Worm (Caenorhabditis elegans) whole organism, young adult: ENCODE results near the gene mua-6.

Experiments
- B0019.2 ChIP-seq: fragments of 200-800 bp; sonication (Bioruptor generic); conservative IDR thresholded peaks from 2 replicates; pipeline ENCODE4 v1.3.6; 2022; ENCODE audit warnings: missing genetic modification reagents, missing genetic modification characterization, missing compliant biosample characterization
- B0261.1 ChIP-seq: sonication (generic microtip); optimal IDR thresholded peaks from 2 replicates; lab custom pipeline; 2016; ENCODE audit warnings: mild to moderate bottlenecking, missing genetic modification characterization, moderate library complexity, missing compliant biosample characterization
- C06A6.2 ChIP-seq: fragments of 200-800 bp; sonication (Bioruptor generic); conservative IDR thresholded peaks from 2 replicates; pipeline ENCODE4 v1.3.6; 2022; ENCODE audit warnings: missing genetic modification characterization, missing compliant biosample characterization
- D2030.7 ChIP-seq: fragments of 200-800 bp; sonication (Bioruptor generic); IDR thresholded peaks from 2 replicates; pipeline ENCODE4 v1.3.6; 2022; ENCODE audit warnings: missing genetic modification reagents, missing genetic modification characterization, missing compliant biosample characterization
- F22D6.2 ChIP-seq: sonication (generic microtip); optimal IDR thresholded peaks from 2 replicates; lab custom pipeline; 2016; ENCODE audit warnings: mild to moderate bottlenecking, missing genetic modification characterization, missing compliant biosample characterization
- F49E8.2 ChIP-seq: sonication (generic microtip); optimal IDR thresholded peaks from 3 replicates; lab custom pipeline; 2017; ENCODE audit warnings: missing genetic modification characterization, mild to moderate bottlenecking, missing compliant biosample characterization, antibody characterized with exemption, moderate library complexity; ENCODE audit not compliant: insufficient read depth
- K12H6.12 ChIP-seq: fragments of 200-800 bp; sonication (Bioruptor generic); optimal IDR thresholded peaks from 2 replicates; lab custom pipeline; 2018; ENCODE audit warnings: mild to moderate bottlenecking, missing genetic modification characterization, missing compliant biosample characterization
- Y79H2A.3 ChIP-seq: fragments of 200-800 bp; sonication (Bioruptor generic); conservative IDR thresholded peaks from 2 replicates; pipeline ENCODE4 v1.3.6; 2022; ENCODE audit warnings: missing genetic modification reagents, missing genetic modification characterization, missing compliant biosample characterization
- akir-1 ChIP-seq: fragments of 200-800 bp; sonication (Bioruptor generic); optimal IDR thresholded peaks from 2 replicates; lab custom pipeline; 2018; ENCODE audit warnings: mild to moderate bottlenecking, missing genetic modification characterization, moderate library complexity, missing compliant biosample characterization
- ama-1 ChIP-seq, 3 experiments: fragments of 150-350 bp in 1 of 3; sonication (generic microtip) in 2 of 3; optimal IDR thresholded peaks; 2 replicates each; lab custom pipeline; 2014 to 2018; ENCODE audit warnings: missing biosample characterization in 2 of 3, missing genetic modification characterization in 2 of 3, missing genetic modification reagents in 2 of 3
- aptf-2 ChIP-seq: fragments of 200-800 bp; sonication (Bioruptor generic); conservative IDR thresholded peaks from 2 replicates; pipeline ENCODE4 v1.3.6; 2022; ENCODE audit warnings: missing genetic modification reagents, missing genetic modification characterization, missing compliant biosample characterization
- aptf-3 ChIP-seq: fragments of 200-800 bp; sonication (Bioruptor generic); IDR thresholded peaks from 2 replicates; pipeline ENCODE4 v1.3.6; 2022; ENCODE audit warnings: missing genetic modification characterization, missing compliant biosample characterization
- athp-1 ChIP-seq: sonication (generic microtip); optimal IDR thresholded peaks from 2 replicates; lab custom pipeline; 2017; ENCODE audit warnings: mild to moderate bottlenecking, missing genetic modification characterization, missing compliant biosample characterization
- attf-3 ChIP-seq: fragments of 200-800 bp; sonication (Bioruptor generic); conservative IDR thresholded peaks from 2 replicates; pipeline ENCODE4 v1.3.6; 2022; ENCODE audit warnings: missing genetic modification reagents, missing genetic modification characterization, missing compliant biosample characterization
- attf-5 ChIP-seq: fragments of 200-800 bp; sonication (Bioruptor generic); optimal IDR thresholded peaks from 2 replicates; lab custom pipeline; 2018; ENCODE audit warnings: mild to moderate bottlenecking, missing genetic modification characterization, missing compliant biosample characterization
- attf-6 ChIP-seq: fragments of 200-800 bp; sonication (Bioruptor generic); IDR thresholded peaks from 2 replicates; pipeline ENCODE4 v1.3.6; 2022; ENCODE audit warnings: missing genetic modification reagents, missing genetic modification characterization, missing compliant biosample characterization
- cebp-1 ChIP-seq, 2 experiments: fragments of 200-800 bp in 1 of 2; sonication (Bioruptor generic) in 1 of 2; sonication (generic microtip) in 1 of 2; IDR thresholded peaks in 1 of 2; optimal IDR thresholded peaks in 1 of 2; 2 replicates each; pipeline versions ENCODE4 v1.3.6 to Lab custom; 2017 to 2022; ENCODE audit warnings: missing compliant biosample characterization in 2 of 2, missing genetic modification characterization in 2 of 2, mild to moderate bottlenecking in 1 of 2, missing genetic modification reagents in 1 of 2, moderate library complexity in 1 of 2
- die-1 ChIP-seq: sonication (generic microtip); optimal IDR thresholded peaks from 2 replicates; lab custom pipeline; 2016; ENCODE audit warnings: missing genotype, mild to moderate bottlenecking, missing genetic modification characterization, missing compliant biosample characterization
- dox-1 ChIP-seq: fragments of 200-800 bp; sonication (Bioruptor generic); IDR thresholded peaks from 2 replicates; pipeline ENCODE4 v1.3.6; 2022; ENCODE audit warnings: missing genetic modification reagents, missing genetic modification characterization, missing compliant biosample characterization
- efl-1 ChIP-seq: fragments of 150-350 bp; optimal IDR thresholded peaks from 2 replicates; lab custom pipeline; 2014; ENCODE audit warnings: missing biosample characterization, missing genetic modification reagents, missing genetic modification characterization
- hlh-12 ChIP-seq: sonication (generic microtip); optimal IDR thresholded peaks from 2 replicates; lab custom pipeline; 2016; ENCODE audit warnings: missing genetic modification characterization, missing compliant biosample characterization
- hmg-1.2 ChIP-seq: fragments of 200-800 bp; sonication (Bioruptor generic); IDR thresholded peaks from 2 replicates; pipeline ENCODE4 v1.3.6; 2022; ENCODE audit warnings: missing genetic modification reagents, missing genetic modification characterization, missing compliant biosample characterization
- hrde-1 ChIP-seq: sonication (generic microtip); optimal IDR thresholded peaks from 2 replicates; lab custom pipeline; 2016; ENCODE audit warnings: missing genetic modification characterization, mild to moderate bottlenecking, missing compliant biosample characterization, moderate library complexity, missing genotype, missing genetic modification reagents, borderline replicate concordance
- let-607 ChIP-seq, 2 experiments: fragments of 200-800 bp in 1 of 2; sonication (Bioruptor generic) in 1 of 2; sonication (generic microtip) in 1 of 2; optimal IDR thresholded peaks; 2 replicates each; lab custom pipeline; 2016 to 2018; ENCODE audit warnings: mild to moderate bottlenecking in 2 of 2, missing compliant biosample characterization in 2 of 2, missing genetic modification characterization in 2 of 2, moderate library complexity in 2 of 2, missing genotype in 1 of 2
- lin-40 ChIP-seq: sonication (generic microtip); optimal IDR thresholded peaks from 2 replicates; lab custom pipeline; 2016; ENCODE audit warnings: missing genetic modification characterization, mild to moderate bottlenecking, missing compliant biosample characterization, missing genotype, missing genetic modification reagents
- lsy-27 ChIP-seq: sonication (generic microtip); optimal IDR thresholded peaks from 2 replicates; lab custom pipeline; 2017; ENCODE audit warnings: missing genetic modification characterization, mild to moderate bottlenecking, missing compliant biosample characterization, antibody characterized with exemption, missing genotype, borderline replicate concordance; ENCODE audit not compliant: insufficient read depth
- madf-3 ChIP-seq: fragments of 200-800 bp; sonication (Bioruptor generic); IDR thresholded peaks from 2 replicates; pipeline ENCODE4 v1.3.6; 2022; ENCODE audit warnings: missing genetic modification reagents, missing genetic modification characterization, missing compliant biosample characterization
- mcd-1 ChIP-seq: fragments of 200-800 bp; sonication (Bioruptor generic); IDR thresholded peaks from 2 replicates; pipeline ENCODE4 v1.3.6; 2022; ENCODE audit warnings: missing genetic modification reagents, missing genetic modification characterization, missing compliant biosample characterization
- mes-4 ChIP-seq: sonication (generic microtip); optimal IDR thresholded peaks from 2 replicates; lab custom pipeline; 2016; ENCODE audit warnings: missing genotype, missing genetic modification characterization, missing compliant biosample characterization
- nhr-80 ChIP-seq: sonication (generic microtip); optimal IDR thresholded peaks from 2 replicates; lab custom pipeline; 2016; ENCODE audit warnings: missing genetic modification characterization, missing compliant biosample characterization
- pha-4 ChIP-seq: fragments of 150-350 bp; sonication (generic microtip); optimal IDR thresholded peaks from 2 replicates; lab custom pipeline; 2014; ENCODE audit warnings: missing biosample characterization, missing genetic modification reagents, missing genetic modification characterization
- rpc-1 ChIP-seq, 2 experiments: fragments of 150-350 bp in 1 of 2; sonication (generic microtip) in 1 of 2; optimal IDR thresholded peaks; 2 replicates each; lab custom pipeline; 2014 to 2018; ENCODE audit warnings: missing biosample characterization in 1 of 2, missing genetic modification characterization in 1 of 2, missing genetic modification reagents in 1 of 2, missing genotype in 1 of 2
- snpc-1.1 ChIP-seq: sonication (generic microtip); optimal IDR thresholded peaks from 2 replicates; lab custom pipeline; 2017; ENCODE audit warnings: missing genetic modification characterization, mild to moderate bottlenecking, missing compliant biosample characterization, antibody characterized with exemption, moderate library complexity, missing genotype, missing genetic modification reagents; ENCODE audit not compliant: insufficient read depth
- snpc-3.4 ChIP-seq: sonication (generic microtip); optimal IDR thresholded peaks from 2 replicates; lab custom pipeline; 2017; ENCODE audit warnings: missing genetic modification characterization, mild to moderate bottlenecking, missing compliant biosample characterization, antibody characterized with exemption, moderate library complexity, missing genotype, missing genetic modification reagents
- snpc-4 ChIP-seq, 5 experiments: fragments of 150-350 bp in 1 of 5; sonication (generic microtip) in 4 of 5; optimal IDR thresholded peaks; 2 replicates each; lab custom pipeline; 2014 to 2018; ENCODE audit warnings: missing genetic modification characterization in 5 of 5, missing biosample characterization in 3 of 5, antibody characterized with exemption in 2 of 5, mild to moderate bottlenecking in 2 of 5, missing compliant biosample characterization in 2 of 5, missing genotype in 2 of 5, moderate library complexity in 2 of 5, missing genetic modification reagents in 1 of 5
- tbp1 ChIP-seq: fragments of 200-800 bp; sonication (Bioruptor generic); optimal IDR thresholded peaks from 2 replicates; lab custom pipeline; 2018; ENCODE audit warnings: mild to moderate bottlenecking, missing genetic modification characterization, missing compliant biosample characterization
- ztf-18 ChIP-seq: sonication (generic microtip); optimal IDR thresholded peaks from 2 replicates; lab custom pipeline; 2016; ENCODE audit warnings: missing genotype, mild to moderate bottlenecking, missing genetic modification characterization, missing compliant biosample characterization
- ztf-26 ChIP-seq: sonication (generic microtip); optimal IDR thresholded peaks from 2 replicates; lab custom pipeline; 2017; ENCODE audit warnings: missing genetic modification characterization, missing compliant biosample characterization

Gene mua-6

ce11 chrX:16292933-16293332 lies 27.4 kb upstream of the mua-6 start, which contains the start of gene F52E10.4:
F52E10.4 (minus strand) TSS chrX:16293033.
- TF ChIP-seq attf-5 (no peak), hmg-1.2 (no peak), C06A6.2 (no peak), madf-3 (no peak), attf-6 (GFP tag; lab: Robert Waterston, UW) (no peak), mcd-1 (GFP tag; lab: Robert Waterston, UW) (no peak), B0019.2 (GFP tag; lab: Robert Waterston, UW) (no peak), Y79H2A.3 (GFP tag; lab: Robert Waterston, UW) (no peak), K12H6.12 (no peak), D2030.7 (GFP tag; lab: Robert Waterston, UW) (no peak)

- TF ChIP-seq aptf-3 (GFP tag; lab: Robert Waterston, UW) (no peak), dox-1 (GFP tag; lab: Robert Waterston, UW) (no peak), lin-40 (tag; lab: Kevin White, UChicago) (peak; percentile 54), athp-1 (no peak), hmg-1.2 (no peak), akir-1 (GFP tag; lab: Kevin White, UChicago) (no peak), pha-4 (tag; lab: Kevin White, UChicago) (no peak), hrde-1 (no peak), cebp-1 (GFP tag; IDR thresholded peaks at IDR 0.05; lab: Robert Waterston, UW) (no peak), cebp-1 (tag; optimal IDR thresholded peaks at IDR 0.05; lab: Kevin White, UChicago) (no peak), nhr-80 (tag; lab: Kevin White, UChicago) (peak; percentile 1), ztf-26 (tag; lab: Kevin White, UChicago) (peak; percentile 22), efl-1 (GFP tag; lab: Kevin White, UChicago) (no peak), F22D6.2 (tag; lab: Kevin White, UChicago) (no peak), let-607 (tag; optimal IDR thresholded peaks at IDR 0.05; lab: Kevin White, UChicago) (no peak)
Measured at ce11 chrX:16290536-16290935, 25.1 kb upstream of the mua-6 start.

- no peak for TF ChIP-seq aptf-2 (GFP tag; lab: Robert Waterston, UW)
- no peak for TF ChIP-seq F49E8.2 (tag; lab: Kevin White, UChicago)
- TF ChIP-seq snpc-4 (GFP tag; optimal IDR thresholded peaks at IDR 0.05; lab: Kevin White, UChicago), result peak; percentile 38
- peak; percentile 14 to 92 (median 66) for TF ChIP-seq snpc-4 (tag; optimal IDR thresholded peaks at IDR 0.05; lab: Kevin White, UChicago)
- TF ChIP-seq hmg-1.2, result peak; percentile 60; the same call in 1 of the 2 replicates
- TF ChIP-seq snpc-1.1 (tag; lab: Kevin White, UChicago), result peak; percentile 70
Measured at ce11 chrX:16289635-16290034, 24.1 kb upstream of the mua-6 start.

- TF ChIP-seq B0261.1 (tag; lab: Kevin White, UChicago) (peak; percentile 66), hlh-12 (no peak), tbp1 (GFP tag; lab: Kevin White, UChicago) (peak; percentile 84), ama-1 (optimal IDR thresholded peaks at IDR 0.05; lab: Kevin White, UChicago) (no peak), ama-1 (GFP tag; optimal IDR thresholded peaks at IDR 0.05; lab: Kevin White, UChicago) (peak in 1 of 2 experiments; percentile 8), ztf-18 (tag; lab: Kevin White, UChicago) (peak; percentile 1), rpc-1 (optimal IDR thresholded peaks at IDR 0.05; lab: Kevin White, UChicago) (peak; percentile 55), rpc-1 (tag; optimal IDR thresholded peaks at IDR 0.05; lab: Kevin White, UChicago) (peak; percentile 74), lsy-27 (tag; lab: Kevin White, UChicago) (no peak), snpc-3.4 (peak; percentile 28), hmg-1.2 (peak; percentile 34; the same call in 1 of the 2 replicates), snpc-4 (GFP tag; optimal IDR thresholded peaks at IDR 0.05; lab: Kevin White, UChicago) (peak; percentile 22), snpc-4 (tag; optimal IDR thresholded peaks at IDR 0.05; lab: Kevin White, UChicago) (no peak), attf-3 (GFP tag; lab: Robert Waterston, UW) (no peak), die-1 (tag; lab: Kevin White, UChicago) (peak; percentile 2), mes-4 (tag; lab: Kevin White, UChicago) (peak; percentile 4)
Measured at ce11 chrX:16285151-16285550, 19.7 kb upstream of the mua-6 start.
